Fruit fly (Drosophila melanogaster): Measurements from ENCODE around the gene Peritrophin-15b.

Gene Peritrophin-15b

DNA sequence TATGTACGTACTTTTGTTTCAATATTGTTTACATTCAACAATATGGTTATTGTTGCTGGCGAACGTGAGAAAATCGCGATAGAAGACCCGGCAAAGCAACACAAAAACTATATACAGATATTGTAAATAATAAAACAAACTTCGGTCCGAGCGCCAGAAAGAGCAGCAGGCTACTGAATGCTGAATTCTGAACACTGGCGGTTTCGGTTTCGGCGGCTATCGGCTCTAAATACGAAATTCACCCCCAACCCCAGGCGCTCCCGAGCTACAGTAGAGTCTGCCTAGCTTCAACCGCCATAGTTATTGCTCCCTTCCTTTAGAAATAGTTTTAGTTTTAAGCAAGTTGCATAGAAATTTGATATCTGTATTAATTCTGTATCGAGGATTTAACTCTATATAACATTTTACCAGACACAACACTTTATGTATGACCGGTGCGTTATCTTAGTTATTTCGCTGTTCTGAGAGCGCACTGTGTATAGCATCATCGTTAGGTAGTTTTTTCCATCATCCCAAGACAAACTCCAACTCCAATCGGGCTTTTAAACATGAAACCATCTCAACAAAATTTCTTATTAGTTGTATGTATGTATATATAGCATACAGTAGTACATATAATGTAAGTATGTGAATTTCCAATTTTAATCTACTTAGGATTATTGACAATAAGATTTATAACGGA lies 32.3 kb downstream of the Peritrophin-15b start, which contains the start of gene CG7627:
TSS of gene CG7627 (minus strand) at position 197 of the 682 bp plus-strand sequence.
- peak; percentile 45 for TF ChIP-seq CG13624 (GFP tag; optimal IDR thresholded peaks at IDR 0.05)
- TF ChIP-seq chm (GFP tag; IDR thresholded peaks at IDR 0.05): peak; percentile 72; the same call in 1 of the 2 replicates
- TF ChIP-seq H2.0 (GFP tag; IDR thresholded peaks at IDR 0.05): peak; percentile 66
- peak; percentile 97 for TF ChIP-seq Deaf1 (tag; optimal IDR thresholded peaks at IDR 0.05)
- peak; percentile 66 for TF ChIP-seq Blimp-1 (GFP tag; optimal IDR thresholded peaks at IDR 0.05)
- TF ChIP-seq CG42726 (GFP tag; IDR thresholded peaks at IDR 0.05; ENCODE audit: partially characterized antibody): 0 out of 2 replicates have a peak, but pooled peaks have one; percentile 42
- peak; percentile 6 for TF ChIP-seq CG12744 (GFP tag; optimal IDR thresholded peaks at IDR 0.05)
- TF ChIP-seq CG15269 (tag; optimal IDR thresholded peaks at IDR 0.05): peak; percentile 76
- TF ChIP-seq Mes4 (GFP tag; optimal IDR thresholded peaks at IDR 0.05): peak; percentile 35
- no peak for TF ChIP-seq stwl (tag; optimal IDR thresholded peaks at IDR 0.05)
- peak; percentile 48 for TF ChIP-seq gcm (GFP tag; optimal IDR thresholded peaks at IDR 0.05)
- peak; percentile 82 for TF ChIP-seq Fer3 (tag; optimal IDR thresholded peaks at IDR 0.05)
- TF ChIP-seq Ets97D (GFP tag; optimal IDR thresholded peaks at IDR 0.05): peak; percentile 42
- 0 out of 3 replicates have a peak, but pooled peaks have one; percentile 59 for TF ChIP-seq otp (GFP tag; IDR thresholded peaks at IDR 0.05)
- TF ChIP-seq NC2β (GFP tag; optimal IDR thresholded peaks at IDR 0.05): peak; percentile 49
- TF ChIP-seq CG17829 (tag; optimal IDR thresholded peaks at IDR 0.05): peak; percentile 72
- peak; percentile 53 for TF ChIP-seq CG15514 (GFP tag; optimal IDR thresholded peaks at IDR 0.05)
- TF ChIP-seq NfI (GFP tag; optimal IDR thresholded peaks at IDR 0.05): peak; percentile 52
- no peak for TF ChIP-seq CG4282 (GFP tag; optimal IDR thresholded peaks at IDR 0.05)
- peak; percentile 35 for TF ChIP-seq CG9876 (GFP tag; optimal IDR thresholded peaks at IDR 0.05)
- peak; percentile 57 for TF ChIP-seq gcm2 (GFP tag; optimal IDR thresholded peaks at IDR 0.05)
- peak; percentile 66 for TF ChIP-seq Asciz (GFP tag; optimal IDR thresholded peaks at IDR 0.05)
- peak; percentile 94 for TF ChIP-seq row (GFP tag; IDR thresholded peaks at IDR 0.05)
- no peak for TF ChIP-seq Sry-β (GFP tag; optimal IDR thresholded peaks at IDR 0.05)
- TF ChIP-seq Opbp (GFP tag; IDR thresholded peaks at IDR 0.05; ENCODE audit: partially characterized antibody): no peak
- TF ChIP-seq Optix (GFP tag; IDR thresholded peaks at IDR 0.05): peak; percentile 64; the same call in 1 of the 3 replicates
- TF ChIP-seq caup (GFP tag; optimal IDR thresholded peaks at IDR 0.05; ENCODE audit: severe bottlenecking): peak; percentile 73
- peak; percentile 86 for TF ChIP-seq Fer1 (GFP tag; optimal IDR thresholded peaks at IDR 0.05)
- TF ChIP-seq phol (tag; optimal IDR thresholded peaks at IDR 0.05): peak; percentile 70
- TF ChIP-seq Sin3A (optimal IDR thresholded peaks at IDR 0.05): no peak
- peak; percentile 86 for TF ChIP-seq Gug (GFP tag; IDR thresholded peaks at IDR 0.05)
- peak; percentile 81 for TF ChIP-seq CG3281 (GFP tag; optimal IDR thresholded peaks at IDR 0.05)
- TF ChIP-seq CG12236 (GFP tag; optimal IDR thresholded peaks at IDR 0.05): no peak
- peak; percentile 61 for TF ChIP-seq CG8924 (tag; optimal IDR thresholded peaks at IDR 0.05)
- TF ChIP-seq crol (GFP tag; IDR thresholded peaks at IDR 0.05): no peak
- TF ChIP-seq pum (GFP tag; optimal IDR thresholded peaks at IDR 0.05): peak; percentile 63
- TF ChIP-seq CG32532 (GFP tag; IDR thresholded peaks at IDR 0.05): peak; percentile 88
- peak; percentile 77 for TF ChIP-seq esg (GFP tag; conservative IDR thresholded peaks at IDR 0.05)
- TF ChIP-seq Abd-B (GFP tag; optimal IDR thresholded peaks at IDR 0.05): peak; percentile 47
- TF ChIP-seq GATAe (GFP tag; conservative IDR thresholded peaks at IDR 0.05): peak; percentile 38; the same call in 1 of the 2 replicates
- TF ChIP-seq CG15479 (GFP tag; optimal IDR thresholded peaks at IDR 0.05): no peak
- TF ChIP-seq zen2 (GFP tag; IDR thresholded peaks at IDR 0.05; ENCODE audit: partially characterized antibody): no peak
- peak; percentile 25 for TF ChIP-seq trem (tag; optimal IDR thresholded peaks at IDR 0.05)
- TF ChIP-seq Gsc (GFP tag; IDR thresholded peaks at IDR 0.05): no peak
- TF ChIP-seq ac (GFP tag; optimal IDR thresholded peaks at IDR 0.05): no peak
- TF ChIP-seq CG11398 (GFP tag; optimal IDR thresholded peaks at IDR 0.05): no peak
- peak; percentile 39 for TF ChIP-seq CG8359 (GFP tag; optimal IDR thresholded peaks at IDR 0.05; ENCODE audit: borderline replicate concordance)
- peak; percentile 38; the same call in 1 of the 2 replicates for TF ChIP-seq Bgb (GFP tag; IDR thresholded peaks at IDR 0.05; ENCODE audit: partially characterized antibody)
